Worm (Caenorhabditis elegans) whole organism, early embryonic: Measurements from ENCODE around the gene srh-46.

Experiments used
- ama-1 ChIP-seq: fragments of 150-350 bp; optimal IDR thresholded peaks from 2 replicates; lab custom pipeline; 2014
- ceh-36 ChIP-seq: sonication (generic microtip); optimal IDR thresholded peaks from 2 replicates; lab custom pipeline; 2016; ENCODE audit warnings: missing genetic modification characterization, inconsistent platforms, missing compliant biosample characterization
- ets-7 ChIP-seq: sonication (generic microtip); optimal IDR thresholded peaks from 2 replicates; lab custom pipeline; 2016; ENCODE audit warnings: missing genotype, missing genetic modification characterization, missing compliant biosample characterization
- hmbx-1 ChIP-seq: sonication (generic microtip); optimal IDR thresholded peaks from 2 replicates; lab custom pipeline; 2016; ENCODE audit warnings: mild to moderate bottlenecking, missing genetic modification characterization, missing compliant biosample characterization
- hnd-1 ChIP-seq: sonication (generic microtip); optimal IDR thresholded peaks from 2 replicates; lab custom pipeline; 2016; ENCODE audit warnings: missing genetic modification characterization, missing compliant biosample characterization
- pes-1 ChIP-seq: fragments of 200-800 bp; sonication (Bioruptor generic); IDR thresholded peaks from 2 replicates; pipeline ENCODE4 v1.3.6; 2022; ENCODE audit warnings: missing genetic modification reagents, missing genetic modification characterization, missing compliant biosample characterization
- scrt-1 ChIP-seq: fragments of 200-800 bp; sonication (Bioruptor generic); IDR thresholded peaks from 2 replicates; pipeline ENCODE4 v1.3.6; 2022; ENCODE audit warnings: missing genetic modification characterization, missing compliant biosample characterization
- sea-1 ChIP-seq: fragments of 200-800 bp; sonication (Bioruptor generic); conservative IDR thresholded peaks from 2 replicates; pipeline ENCODE4 v1.3.6; 2022; ENCODE audit warnings: missing genetic modification characterization, missing compliant biosample characterization
- tbx-11 ChIP-seq: fragments of 200-800 bp; sonication (Bioruptor generic); IDR thresholded peaks from 2 replicates; pipeline ENCODE4 v1.3.6; 2022; ENCODE audit warnings: missing genetic modification characterization, missing compliant biosample characterization
- tbx-37 ChIP-seq: fragments of 200-800 bp; sonication (Bioruptor generic); conservative IDR thresholded peaks from 2 replicates; pipeline ENCODE4 v1.3.6; 2022; ENCODE audit warnings: missing genetic modification reagents, missing genetic modification characterization, missing compliant biosample characterization
- tra-4 ChIP-seq: sonication (generic microtip); optimal IDR thresholded peaks from 2 replicates; lab custom pipeline; 2017; ENCODE audit warnings: missing genetic modification characterization, missing compliant biosample characterization

DNA sequence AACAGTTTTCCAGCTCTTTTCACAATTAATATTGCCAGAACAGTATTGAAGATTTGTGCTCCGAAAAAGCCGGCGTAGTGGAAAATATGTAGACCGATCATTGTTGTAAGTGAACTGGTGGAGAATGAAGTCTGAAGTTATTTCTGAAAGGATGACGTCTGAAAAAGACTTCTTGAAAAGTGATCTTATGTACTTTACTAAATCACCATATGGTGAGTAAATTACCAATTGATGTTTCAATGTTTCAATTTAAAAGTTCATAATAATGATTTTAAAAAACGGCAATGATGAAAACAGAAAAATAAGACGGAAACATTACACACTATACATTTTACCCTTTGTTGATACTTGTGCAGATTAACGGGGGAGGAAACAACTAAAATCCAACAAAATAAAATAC is 21.0 kb upstream of the srh-46 start, which contains the start of gene str-141:
- no peak for TF ChIP-seq tbx-11 (GFP tag; lab: Robert Waterston, UW)
- no peak for TF ChIP-seq ceh-36 (tag; lab: Kevin White, UChicago)
- no peak for TF ChIP-seq ama-1
- no peak for TF ChIP-seq hmbx-1 (tag; lab: Kevin White, UChicago)
- TF ChIP-seq tbx-37 = no peak
- TF ChIP-seq ets-7 (tag; lab: Kevin White, UChicago) = no peak
- TF ChIP-seq sea-1 = no peak
- TF ChIP-seq hnd-1 (tag; lab: Kevin White, UChicago) = no peak
- TF ChIP-seq pes-1 = no peak
- TF ChIP-seq tra-4 (tag; lab: Kevin White, UChicago) = no peak
- no peak for TF ChIP-seq scrt-1 (GFP tag; lab: Robert Waterston, UW)
